Worm (Caenorhabditis elegans): Measurements from ENCODE around the gene ddo-2.

DNA sequence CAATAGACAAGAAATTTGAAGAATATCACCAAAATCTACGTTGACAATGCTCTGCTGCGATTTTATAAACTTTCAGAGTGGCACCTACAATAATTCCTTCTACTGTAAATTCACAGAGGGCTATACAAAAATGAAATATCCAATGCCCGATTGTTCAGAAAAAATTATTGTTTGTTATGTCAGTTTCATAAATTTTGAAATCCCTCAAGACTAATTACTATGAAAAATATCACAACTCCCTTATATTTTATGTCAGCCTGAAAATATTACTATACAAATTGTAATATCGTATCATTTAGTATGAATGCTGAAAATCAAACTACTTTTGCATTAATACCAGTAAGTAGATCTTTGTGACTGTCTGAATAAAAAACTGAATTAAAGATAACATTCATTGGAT is 34.9 kb downstream of the ddo-2 start, which contains the start of gene srx-60:
- no peak for TF ChIP-seq flt-1 (GFP tag; IDR thresholded peaks at IDR 0.05)
- no peak for TF ChIP-seq ztf-29 (GFP tag; IDR thresholded peaks at IDR 0.05)
- TF ChIP-seq tab-1 (GFP tag; IDR thresholded peaks at IDR 0.05): no peak
- TF ChIP-seq cog-1 (tag; optimal IDR thresholded peaks at IDR 0.05): no peak
- TF ChIP-seq ztf-23 (GFP tag; IDR thresholded peaks at IDR 0.05): no peak
- no peak for TF ChIP-seq med-1 (GFP tag; optimal IDR thresholded peaks at IDR 0.05; ENCODE audit: insufficient read depth)
- TF ChIP-seq ref-1 (GFP tag; conservative IDR thresholded peaks at IDR 0.05): no peak
- TF ChIP-seq T22C8.4 (GFP tag; IDR thresholded peaks at IDR 0.05): no peak
- no peak for TF ChIP-seq klf-2 (GFP tag; conservative IDR thresholded peaks at IDR 0.05)
